Worm (Caenorhabditis elegans): Measurements from ENCODE around the gene C37C3.11.

C37C3.11 gene

DNA sequence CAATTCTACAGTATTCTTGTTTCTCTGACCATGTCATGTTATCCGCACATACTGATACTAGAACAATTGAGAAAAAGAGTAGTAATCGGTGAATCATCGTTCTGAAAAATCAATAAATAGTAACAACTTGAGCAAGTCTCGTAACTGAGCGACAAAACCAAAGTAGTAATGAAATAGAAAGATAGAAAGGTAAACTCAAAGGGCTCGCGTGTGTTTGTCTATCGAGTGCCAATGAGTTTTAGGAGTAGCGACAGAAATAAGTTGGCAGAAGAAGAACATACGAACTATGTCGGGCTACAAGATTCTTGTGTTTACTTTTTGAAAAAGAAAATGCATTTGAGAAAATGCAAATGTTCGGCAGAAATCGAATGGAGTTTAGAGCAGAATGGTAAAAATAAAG is 25.1 kb downstream of the C37C3.11 start, which contains the start of gene C37C3.12:
Gene C37C3.12 (minus strand): TSS at position 101 of the 400 bp plus-strand sequence.
- TF ChIP-seq nhr-42 (GFP tag; IDR thresholded peaks at IDR 0.05) (no peak), aha-1 (tag) (no peak), hmg-1.1 (GFP tag; IDR thresholded peaks at IDR 0.05) (no peak)

DNA sequence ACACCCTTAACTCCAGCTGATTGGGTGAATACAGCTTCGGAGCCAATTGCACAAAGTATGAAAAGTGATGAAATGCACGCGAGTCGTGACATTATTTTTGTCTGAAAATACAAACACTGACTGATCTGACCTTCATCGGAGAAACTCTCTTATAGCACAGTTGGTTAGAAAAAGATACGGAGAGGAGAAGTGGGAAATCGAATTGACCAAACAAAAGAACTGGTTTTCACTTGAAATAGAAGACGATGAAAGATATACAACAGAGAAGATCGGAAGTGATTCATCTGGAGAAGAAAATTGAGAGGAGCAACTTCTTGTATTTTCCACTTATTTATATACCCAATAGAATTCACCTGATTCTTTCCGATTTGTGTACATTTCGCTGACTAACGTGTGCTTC is 26.8 kb downstream of the C37C3.11 start, which contains the start of gene ttr-33:
Gene ttr-33 (minus strand): TSS at position 101 of the 400 bp plus-strand sequence.
- peak; percentile 4 for TF ChIP-seq nhr-28 (tag; optimal IDR thresholded peaks at IDR 0.05)
- peak; percentile 5 for TF ChIP-seq ama-1 (optimal IDR thresholded peaks at IDR 0.05)
- no peak for TF ChIP-seq Y75B8A.6 (GFP tag; IDR thresholded peaks at IDR 0.05)

DNA sequence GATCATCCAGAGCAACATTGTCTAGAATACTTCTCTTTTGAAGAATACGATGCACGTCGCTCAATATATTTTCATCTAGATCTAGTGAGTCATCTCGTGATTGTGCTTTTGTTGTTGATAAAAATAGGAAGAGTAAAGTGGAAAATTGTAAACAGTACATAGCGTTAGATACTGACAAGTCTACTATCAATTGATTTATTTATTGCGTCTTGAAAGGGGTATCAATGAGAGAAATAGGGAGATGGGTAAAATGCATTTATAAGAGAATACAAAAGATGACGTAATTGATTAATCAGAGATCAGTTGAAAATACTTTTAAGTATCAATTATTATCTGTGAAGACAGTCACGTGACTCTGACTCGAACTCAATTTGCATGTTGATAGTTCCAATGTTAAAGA is 27.7 kb downstream of the C37C3.11 start, which contains the start of gene txt-5:
Gene txt-5 (minus strand): TSS at position 224 of the 400 bp plus-strand sequence.
- TF ChIP-seq unc-62 (GFP tag; optimal IDR thresholded peaks at IDR 0.05 in 1 of 2) (peak in 1 of 2 experiments; percentile 62), unc-62 (tag; optimal IDR thresholded peaks at IDR 0.05) (no peak), hif-1 (tag; optimal IDR thresholded peaks at IDR 0.05) (no peak), sdz-12 (GFP tag; optimal IDR thresholded peaks at IDR 0.05) (no peak), dpl-1 (GFP tag; optimal IDR thresholded peaks at IDR 0.05) (no peak), set-16 (GFP tag; IDR thresholded peaks at IDR 0.05) (no peak), egl-27 (tag; optimal IDR thresholded peaks at IDR 0.05) (no peak), hlh-11 (tag; optimal IDR thresholded peaks at IDR 0.05) (peak; percentile 2), ceh-32 (tag; optimal IDR thresholded peaks at IDR 0.05; ENCODE audit: poor library complexity) (no peak), zfp-2 (tag; optimal IDR thresholded peaks at IDR 0.05) (no peak), mep-1 (tag; optimal IDR thresholded peaks at IDR 0.05) (peak; percentile 53), lin-39 (tag; optimal IDR thresholded peaks at IDR 0.05) (no peak), hlh-30 (tag; optimal IDR thresholded peaks at IDR 0.05; ENCODE audit: insufficient read depth) (peak; percentile 45), mdl-1 (tag; optimal IDR thresholded peaks at IDR 0.05) (peak in 1 of 2 experiments; percentile 46), nhr-28 (tag; optimal IDR thresholded peaks at IDR 0.05) (peak; percentile 46), duxl-1 (tag; optimal IDR thresholded peaks at IDR 0.05; ENCODE audit: poor library complexity) (no peak), zfp-3 (GFP tag; conservative IDR thresholded peaks at IDR 0.05) (no peak), nhr-25 (tag; optimal IDR thresholded peaks at IDR 0.05; ENCODE audit: borderline replicate concordance, insufficient read depth) (no peak)

ce11 chrV:7830952-7831351 is 33.6 kb downstream of the C37C3.11 start:
- TF ChIP-seq pha-4 (GFP tag; IDR thresholded peaks at IDR 0.05), result no peak
- TF ChIP-seq pha-4 (tag; optimal IDR thresholded peaks at IDR 0.05), result no peak
- TF ChIP-seq set-16 (GFP tag; IDR thresholded peaks at IDR 0.05), result peak; percentile 85

ce11 chrV:7826917-7827316 is 37.6 kb downstream of the C37C3.11 start, which contains the start of gene mig-6:
Gene mig-6 (plus strand): TSS chrV:7827217.
- TF ChIP-seq nhr-77 (tag; optimal IDR thresholded peaks at IDR 0.05) (no peak), set-16 (GFP tag; IDR thresholded peaks at IDR 0.05) (no peak)

DNA sequence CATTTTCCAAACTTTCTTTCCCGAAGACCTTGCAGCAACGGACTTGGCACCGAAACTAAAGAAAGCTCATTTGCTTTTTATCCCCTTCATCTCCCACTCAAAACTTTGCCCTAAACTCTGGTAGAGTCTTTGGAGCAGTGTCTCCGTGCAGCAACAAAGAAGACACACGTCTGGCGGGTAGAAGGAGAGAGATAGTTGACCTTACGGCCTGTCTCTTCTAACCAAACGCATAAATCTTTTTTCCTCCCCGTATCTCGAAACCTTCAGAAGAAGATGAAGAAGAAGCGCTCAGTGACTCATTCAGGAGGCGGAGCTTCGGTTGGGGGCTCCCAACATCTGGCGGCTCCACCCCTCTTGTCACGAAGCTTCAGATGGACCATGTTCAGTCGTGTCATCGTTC is 38.2 kb downstream of the C37C3.11 start:
- TF ChIP-seq snpc-1.2 (GFP tag; IDR thresholded peaks at IDR 0.05) (no peak), hlh-30 (tag; optimal IDR thresholded peaks at IDR 0.05; ENCODE audit: insufficient read depth) (no peak), spr-1 (tag; optimal IDR thresholded peaks at IDR 0.05) (no peak)

ce11 chrV:7825836-7826235 is 38.7 kb downstream of the C37C3.11 start:
- TF ChIP-seq unc-62 (GFP tag; optimal IDR thresholded peaks at IDR 0.05 in 1 of 2), result peak in 1 of 2 experiments; percentile 62
- TF ChIP-seq unc-62 (tag; optimal IDR thresholded peaks at IDR 0.05), result no peak
- no peak for TF ChIP-seq ctbp-1 (GFP tag; IDR thresholded peaks at IDR 0.05)

Measured in whole organism, L4 larva.